Worm (Caenorhabditis elegans) whole organism, L2 larva: ENCODE results near the gene lag-2.

Experiments used
- R02D3.7 ChIP-seq: fragments of 150-350 bp; optimal IDR thresholded peaks from 2 replicates; lab custom pipeline; 2014; ENCODE audit warnings: missing biosample characterization, missing genetic modification characterization
- ama-1 ChIP-seq: fragments of 150-350 bp; optimal IDR thresholded peaks from 2 replicates; lab custom pipeline; 2018; ENCODE audit warnings: inconsistent platforms
- elt-3 ChIP-seq: sonication (generic microtip); optimal IDR thresholded peaks from 2 replicates; lab custom pipeline; 2017; ENCODE audit warnings: missing biosample characterization, missing genetic modification characterization
- nhr-11 ChIP-seq: fragments of 150-350 bp; optimal IDR thresholded peaks from 2 replicates; lab custom pipeline; 2014; ENCODE audit warnings: missing biosample characterization, missing genetic modification characterization
- nhr-12 ChIP-seq: fragments of 150-350 bp; optimal IDR thresholded peaks from 2 replicates; lab custom pipeline; 2014; ENCODE audit warnings: missing biosample characterization, missing genetic modification characterization
- nhr-6 ChIP-seq: fragments of 150-350 bp; optimal IDR thresholded peaks from 2 replicates; lab custom pipeline; 2014; ENCODE audit warnings: missing biosample characterization, missing genetic modification characterization
- peb-1 ChIP-seq: fragments of 150-350 bp; optimal IDR thresholded peaks from 2 replicates; lab custom pipeline; 2014; ENCODE audit warnings: missing biosample characterization, missing genetic modification characterization
- skn-1 ChIP-seq: sonication (generic microtip); optimal IDR thresholded peaks from 2 replicates; lab custom pipeline; 2017; ENCODE audit warnings: missing biosample characterization, missing genetic modification characterization
- sma-9 ChIP-seq, 2 experiments: fragments of 150-350 bp in 1 of 2; sonication (generic microtip) in 1 of 2; optimal IDR thresholded peaks; 2 replicates each; lab custom pipeline; 2014 to 2016; ENCODE audit warnings: missing genetic modification characterization in 2 of 2, mild to moderate bottlenecking in 1 of 2, missing biosample characterization in 1 of 2, missing compliant biosample characterization in 1 of 2, missing genetic modification reagents in 1 of 2, moderate library complexity in 1 of 2
- snpc-4 ChIP-seq: fragments of 150-350 bp; optimal IDR thresholded peaks from 2 replicates; lab custom pipeline; 2014; ENCODE audit warnings: missing biosample characterization, missing genetic modification characterization

DNA sequence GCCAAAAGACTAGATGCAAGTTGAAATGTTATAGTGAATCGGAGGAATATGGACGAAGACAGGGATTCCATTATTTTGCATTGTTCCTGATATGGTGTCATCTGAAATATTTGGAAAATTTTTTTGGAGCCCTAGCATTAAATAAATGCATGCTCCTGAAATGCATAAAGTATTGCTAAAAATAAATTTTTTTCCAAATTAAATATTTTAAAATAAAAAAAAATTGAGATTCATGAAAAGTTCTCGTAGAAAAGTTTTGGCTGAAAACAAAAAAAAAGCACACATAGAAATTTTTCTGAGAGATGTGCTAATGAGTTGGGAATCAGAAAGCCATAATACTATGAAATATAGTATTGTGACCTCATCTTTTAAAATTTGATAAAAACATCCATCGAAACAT is 33.1 kb upstream of the lag-2 start, which contains the start of gene srab-7:
- TF ChIP-seq peb-1 (tag; lab: Kevin White, UChicago) (no peak), R02D3.7 (tag; lab: Kevin White, UChicago) (no peak), snpc-4 (tag; lab: Kevin White, UChicago) (no peak), nhr-6 (no peak), nhr-11 (no peak), nhr-12 (tag; lab: Kevin White, UChicago) (no peak), skn-1 (tag; lab: Kevin White, UChicago) (no peak), sma-9 (GFP tag; optimal IDR thresholded peaks at IDR 0.05; lab: Kevin White, UChicago) (no peak), sma-9 (tag; optimal IDR thresholded peaks at IDR 0.05; lab: Kevin White, UChicago) (no peak), ama-1 (lab: Kevin White, UChicago) (no peak), elt-3 (tag; lab: Kevin White, UChicago) (no peak)
